Fruit fly (Drosophila melanogaster): Measurements from ENCODE around the gene Grip84.

Grip84 gene

DNA sequence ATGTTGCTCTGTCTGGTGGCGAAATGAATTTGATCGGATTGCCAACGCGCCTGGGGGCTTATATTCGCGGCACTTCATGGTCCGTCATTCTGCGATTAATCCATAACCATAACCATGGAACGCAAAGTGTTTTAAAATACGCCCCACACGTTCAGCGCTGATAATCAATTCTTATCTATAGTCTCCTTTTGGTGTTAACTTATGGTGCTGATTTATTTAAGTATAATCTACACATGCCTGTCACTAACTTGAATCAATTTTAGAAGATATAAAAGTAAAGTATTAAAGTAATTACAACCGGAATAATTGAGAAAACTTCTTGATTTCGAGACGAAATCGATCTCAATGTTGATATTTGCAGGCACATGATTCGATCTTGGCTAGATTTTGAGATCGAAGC, 24.5 kb upstream of the Grip84 start, which contains the start of gene CG14219:
Gene CG14219 (minus strand): TSS at position 101 of the 400 bp plus-strand sequence.
- TF ChIP-seq net (GFP tag; optimal IDR thresholded peaks at IDR 0.05) (no peak), CG11902 (GFP tag; optimal IDR thresholded peaks at IDR 0.05) (no peak), Met (GFP tag; optimal IDR thresholded peaks at IDR 0.05) (no peak), CG9139 (GFP tag; optimal IDR thresholded peaks at IDR 0.05) (no peak), esn (GFP tag; optimal IDR thresholded peaks at IDR 0.05) (no peak), CG1621 (tag; optimal IDR thresholded peaks at IDR 0.05) (no peak), Hr39 (GFP tag; optimal IDR thresholded peaks at IDR 0.05) (no peak), Blimp-1 (GFP tag; optimal IDR thresholded peaks at IDR 0.05) (no peak), CG11294 (GFP tag; IDR thresholded peaks at IDR 0.05) (no peak), salr (GFP tag; optimal IDR thresholded peaks at IDR 0.05) (no peak)

DNA sequence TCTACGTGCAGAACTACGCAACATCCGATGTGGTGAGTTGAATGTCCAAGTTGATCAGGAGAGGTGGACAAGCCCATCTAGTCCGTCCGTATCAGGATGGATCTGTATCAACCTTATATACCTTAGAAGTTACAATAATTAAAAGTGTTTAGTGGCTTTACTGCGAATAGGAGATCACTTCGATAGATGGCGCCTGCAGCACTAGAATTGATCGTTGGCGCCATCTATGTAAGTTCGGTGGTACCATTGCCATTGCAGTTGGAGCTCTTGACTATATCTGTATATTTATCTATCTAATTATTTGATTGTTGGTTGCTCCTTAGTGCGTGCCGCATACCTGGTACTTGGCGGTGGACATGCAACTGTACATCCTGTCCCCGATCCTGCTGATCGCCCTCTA, 19.6 kb upstream of the Grip84 start:
- TF ChIP-seq CG8632 (GFP tag; optimal IDR thresholded peaks at IDR 0.05) = no peak
- no peak for TF ChIP-seq fd85E (GFP tag; optimal IDR thresholded peaks at IDR 0.05)
- no peak for TF ChIP-seq CG6163 (GFP tag; IDR thresholded peaks at IDR 0.05)
- TF ChIP-seq fkh (GFP tag; optimal IDR thresholded peaks at IDR 0.05) = no peak
- no peak for TF ChIP-seq CG6808 (GFP tag; optimal IDR thresholded peaks at IDR 0.05)
- TF ChIP-seq Eip75B (GFP tag; optimal IDR thresholded peaks at IDR 0.05) = no peak
- TF ChIP-seq pdm3 (GFP tag; optimal IDR thresholded peaks at IDR 0.05) = no peak
- TF ChIP-seq Met (GFP tag; optimal IDR thresholded peaks at IDR 0.05) = no peak
- TF ChIP-seq CG31627 (GFP tag; optimal IDR thresholded peaks at IDR 0.05) = no peak
- no peak for TF ChIP-seq Sox102F (GFP tag; optimal IDR thresholded peaks at IDR 0.05)
- no peak for TF ChIP-seq Ets96B (tag; optimal IDR thresholded peaks at IDR 0.05)
- TF ChIP-seq eg (GFP tag; IDR thresholded peaks at IDR 0.05) = no peak
- TF ChIP-seq CG8119 (GFP tag; IDR thresholded peaks at IDR 0.05) = no peak
- no peak for TF ChIP-seq dac (GFP tag; optimal IDR thresholded peaks at IDR 0.05)
- no peak for TF ChIP-seq CG11294 (GFP tag; IDR thresholded peaks at IDR 0.05)
- TF ChIP-seq Smox (GFP tag; optimal IDR thresholded peaks at IDR 0.05) = no peak
- no peak for TF ChIP-seq CG6276 (GFP tag; optimal IDR thresholded peaks at IDR 0.05)
- no peak for TF ChIP-seq Lpt (GFP tag; optimal IDR thresholded peaks at IDR 0.05)
- TF ChIP-seq CG1621 (tag; optimal IDR thresholded peaks at IDR 0.05) = no peak

DNA sequence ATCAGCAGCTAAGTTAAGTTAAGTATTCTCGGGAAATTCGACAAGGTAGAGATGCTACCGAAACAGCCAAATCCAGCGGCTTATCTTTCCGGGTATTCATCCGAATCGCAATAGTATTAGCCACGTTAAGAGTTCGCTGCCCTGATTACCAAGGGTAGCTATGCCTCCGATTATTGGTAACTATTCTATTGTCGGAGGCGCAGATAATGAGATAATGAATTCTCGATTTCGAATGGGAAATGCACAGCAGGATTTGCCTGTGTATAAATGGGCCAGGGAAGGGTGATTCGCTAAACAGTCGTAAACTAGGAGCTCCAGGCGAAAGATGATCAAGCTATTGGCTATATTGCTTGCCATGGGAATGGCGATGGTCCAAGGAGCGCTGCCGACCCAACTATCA, 17.8 kb upstream of the Grip84 start, which contains the start of gene CG14204:
Gene CG14204 (plus strand): TSS at position 301 of the 400 bp plus-strand sequence.
- TF ChIP-seq salr (GFP tag; optimal IDR thresholded peaks at IDR 0.05) = no peak
- no peak for TF ChIP-seq CG6808 (GFP tag; optimal IDR thresholded peaks at IDR 0.05)
- no peak for TF ChIP-seq CG8319 (GFP tag; optimal IDR thresholded peaks at IDR 0.05)
- no peak for TF ChIP-seq Smox (GFP tag; optimal IDR thresholded peaks at IDR 0.05)
- TF ChIP-seq CG11294 (GFP tag; IDR thresholded peaks at IDR 0.05) = no peak
- no peak for TF ChIP-seq topi (GFP tag; optimal IDR thresholded peaks at IDR 0.05)
- no peak for TF ChIP-seq CG3919 (GFP tag; optimal IDR thresholded peaks at IDR 0.05)
- TF ChIP-seq Lpt (GFP tag; optimal IDR thresholded peaks at IDR 0.05) = no peak

DNA sequence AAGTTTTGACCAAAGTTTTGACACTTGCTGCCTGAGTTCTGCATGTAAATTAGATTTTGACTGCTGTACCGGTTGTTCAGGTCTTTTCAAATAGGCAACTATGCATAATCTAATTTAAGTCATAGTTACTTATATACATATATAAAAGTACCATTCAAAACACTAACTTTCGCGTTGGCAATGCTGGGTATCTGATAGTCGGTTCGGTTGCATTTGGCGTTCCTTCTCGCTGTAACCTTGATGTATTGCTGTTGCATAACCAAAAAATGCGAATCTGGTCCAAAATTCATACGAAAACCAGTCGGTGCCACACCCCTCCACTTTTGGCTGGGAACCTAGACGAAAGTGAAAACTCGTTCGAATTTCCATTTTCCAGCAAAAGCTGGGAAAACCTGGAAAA, 17.2 kb upstream of the Grip84 start:
- no peak for TF ChIP-seq CG8319 (GFP tag; optimal IDR thresholded peaks at IDR 0.05)
- TF ChIP-seq CG10631 (GFP tag; optimal IDR thresholded peaks at IDR 0.05) = no peak
- TF ChIP-seq Sox15 (GFP tag; optimal IDR thresholded peaks at IDR 0.05) = no peak
- no peak for TF ChIP-seq fd85E (GFP tag; optimal IDR thresholded peaks at IDR 0.05)
- no peak for TF ChIP-seq Hr4 (GFP tag; optimal IDR thresholded peaks at IDR 0.05)
- TF ChIP-seq cyc (GFP tag; optimal IDR thresholded peaks at IDR 0.05) = no peak

DNA sequence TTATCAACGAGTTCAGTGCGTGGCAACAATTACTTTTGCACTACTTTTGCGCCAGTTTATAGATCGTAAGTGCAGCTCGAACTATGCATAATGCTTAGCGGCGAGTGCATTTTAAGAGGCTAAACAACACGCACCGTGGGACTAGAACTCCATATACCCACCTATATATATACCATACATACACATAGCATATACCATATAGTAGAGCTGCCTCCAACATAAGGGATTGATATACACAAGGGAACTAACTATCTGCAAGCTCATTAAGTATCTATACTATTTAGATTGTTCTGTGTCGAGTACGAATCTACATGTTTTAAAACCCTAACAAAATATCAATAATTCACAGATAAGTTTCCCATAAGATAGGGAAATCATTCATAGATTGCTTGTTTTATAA, 16.3 kb upstream of the Grip84 start, which contains the start of gene CG14218:
Gene CG14218 (minus strand): TSS at position 101 of the 400 bp plus-strand sequence.
- TF ChIP-seq CG6792 (GFP tag; optimal IDR thresholded peaks at IDR 0.05) (no peak), CG32006 (GFP tag; optimal IDR thresholded peaks at IDR 0.05) (peak; percentile 23), net (GFP tag; optimal IDR thresholded peaks at IDR 0.05) (peak; percentile 4), CG10669 (GFP tag; optimal IDR thresholded peaks at IDR 0.05) (no peak)
